Fruit fly (Drosophila melanogaster) whole organism, pupa: ENCODE data around the gene CG11656.
A peak's percentile ranks its signal among the peaks of the same experiment; 100 is the strongest.

Experiments used
- CG10348 ChIP-seq: fragments of 200-800 bp; sonication (Bioruptor generic); IDR thresholded peaks from 2 replicates; pipeline ENCODE4 v1.3.6; 2022; ENCODE audit warnings: missing biosample characterization, missing genetic modification characterization
- CG12605 ChIP-seq: fragments of 200-800 bp; sonication (Bioruptor generic); IDR thresholded peaks from 2 replicates; pipeline ENCODE4 v1.3.6; 2022; ENCODE audit warnings: missing biosample characterization, missing genetic modification characterization
- CG13204 ChIP-seq: fragments of 200-800 bp; sonication (Bioruptor generic); optimal IDR thresholded peaks from 2 replicates; lab custom pipeline; 2018; ENCODE audit warnings: missing biosample characterization, mild to moderate bottlenecking, missing genetic modification characterization, moderate library complexity
- CG14655 ChIP-seq: fragments of 200-800 bp; sonication (Bioruptor generic); optimal IDR thresholded peaks from 3 replicates; lab custom pipeline; 2017; ENCODE audit warnings: mild to moderate bottlenecking, missing biosample characterization, missing genetic modification reagents, missing genetic modification characterization
- CG15710 ChIP-seq: fragments of 200-800 bp; sonication (Bioruptor generic); optimal IDR thresholded peaks from 2 replicates; lab custom pipeline; 2018; ENCODE audit warnings: missing biosample characterization, mild to moderate bottlenecking, missing genetic modification characterization, moderate library complexity
- CG17806 ChIP-seq: fragments of 200-800 bp; sonication (Bioruptor generic); optimal IDR thresholded peaks from 2 replicates; lab custom pipeline; 2018; ENCODE audit warnings: missing biosample characterization, mild to moderate bottlenecking, missing genetic modification characterization, moderate library complexity
- CG32121 ChIP-seq: fragments of 200-800 bp; sonication (Bioruptor generic); IDR thresholded peaks from 2 replicates; pipeline ENCODE4 v1.3.6; 2022; ENCODE audit warnings: missing biosample characterization, missing genetic modification characterization
- CG34367 ChIP-seq: fragments of 200-800 bp; sonication (Bioruptor generic); optimal IDR thresholded peaks from 2 replicates; lab custom pipeline; 2018; ENCODE audit warnings: missing biosample characterization, mild to moderate bottlenecking, missing genetic modification characterization
- CG4496 ChIP-seq: fragments of 200-800 bp; sonication (Bioruptor generic); IDR thresholded peaks from 3 replicates; pipeline ENCODE4 v1.3.6; 2022; ENCODE audit warnings: missing biosample characterization, missing genetic modification characterization
- CG8159 ChIP-seq: fragments of 200-800 bp; sonication (Bioruptor generic); optimal IDR thresholded peaks from 3 replicates; lab custom pipeline; 2018; ENCODE audit warnings: missing biosample characterization, mild to moderate bottlenecking, missing genetic modification characterization, moderate library complexity
- CG8301 ChIP-seq: fragments of 200-800 bp; sonication (Bioruptor generic); optimal IDR thresholded peaks from 2 replicates; lab custom pipeline; 2018; ENCODE audit warnings: missing biosample characterization, mild to moderate bottlenecking, missing genetic modification characterization
- D1 ChIP-seq: fragments of 200-800 bp; sonication (Bioruptor generic); optimal IDR thresholded peaks from 2 replicates; lab custom pipeline; 2018; ENCODE audit warnings: missing biosample characterization, mild to moderate bottlenecking, missing genetic modification characterization, moderate library complexity
- EcR ChIP-seq: fragments of 200-800 bp; sonication (Bioruptor generic); optimal IDR thresholded peaks from 3 replicates; lab custom pipeline; 2019; ENCODE audit warnings: missing biosample characterization, missing genetic modification characterization, mild to moderate bottlenecking, moderate library complexity, missing genetic modification reagents
- Ets98B ChIP-seq: fragments of 200-800 bp; sonication (Bioruptor generic); IDR thresholded peaks from 2 replicates; pipeline ENCODE4 v1.3.6; 2022; ENCODE audit warnings: missing biosample characterization, missing genetic modification characterization
- Pif1A ChIP-seq: fragments of 200-800 bp; sonication (Bioruptor generic); optimal IDR thresholded peaks from 3 replicates; lab custom pipeline; 2016; ENCODE audit warnings: missing biosample characterization, missing genetic modification characterization
- Pif1B ChIP-seq: fragments of 200-800 bp; sonication (Bioruptor generic); optimal IDR thresholded peaks from 3 replicates; lab custom pipeline; 2016; ENCODE audit warnings: missing biosample characterization, missing genetic modification characterization
- Snoo ChIP-seq: fragments of 200-800 bp; sonication (Bioruptor generic); optimal IDR thresholded peaks from 3 replicates; lab custom pipeline; 2017; ENCODE audit warnings: missing biosample characterization, mild to moderate bottlenecking, missing genetic modification characterization, inconsistent platforms
- gl ChIP-seq: fragments of 200-800 bp; sonication (Bioruptor generic); optimal IDR thresholded peaks from 2 replicates; lab custom pipeline; 2018; ENCODE audit warnings: missing biosample characterization, mild to moderate bottlenecking, missing genetic modification characterization
- rn ChIP-seq: fragments of 200-800 bp; sonication (Bioruptor generic); IDR thresholded peaks from 2 replicates; pipeline ENCODE4 v1.3.6; 2022; ENCODE audit warnings: missing biosample characterization, missing genetic modification characterization

CG11656 gene

DNA sequence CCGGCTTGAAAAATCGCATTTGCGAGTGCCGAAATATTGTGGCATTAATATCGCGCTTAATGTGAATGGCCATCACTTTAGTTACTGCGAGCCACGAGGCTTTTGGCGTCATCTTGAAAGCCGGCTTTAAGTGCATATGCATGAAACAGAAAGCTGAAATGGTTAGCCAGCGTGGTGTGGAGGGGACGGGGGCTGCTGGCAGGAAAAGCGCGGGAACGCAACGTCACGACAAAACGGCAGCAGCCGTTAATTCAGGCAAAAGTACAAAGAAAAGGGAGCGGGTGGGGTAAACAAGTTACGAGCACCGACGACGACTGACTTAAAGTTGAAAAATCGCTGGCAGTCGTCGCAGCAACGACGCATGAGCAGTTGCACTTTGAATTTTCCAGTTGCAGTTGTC, 5.7 kb downstream of the CG11656 start:
- peak; percentile 10; the same call in 1 of the 3 replicates for TF ChIP-seq CG4496 (GFP tag; lab: Robert Waterston, UW)
- no peak for TF ChIP-seq CG10348 (GFP tag; lab: Robert Waterston, UW)

DNA sequence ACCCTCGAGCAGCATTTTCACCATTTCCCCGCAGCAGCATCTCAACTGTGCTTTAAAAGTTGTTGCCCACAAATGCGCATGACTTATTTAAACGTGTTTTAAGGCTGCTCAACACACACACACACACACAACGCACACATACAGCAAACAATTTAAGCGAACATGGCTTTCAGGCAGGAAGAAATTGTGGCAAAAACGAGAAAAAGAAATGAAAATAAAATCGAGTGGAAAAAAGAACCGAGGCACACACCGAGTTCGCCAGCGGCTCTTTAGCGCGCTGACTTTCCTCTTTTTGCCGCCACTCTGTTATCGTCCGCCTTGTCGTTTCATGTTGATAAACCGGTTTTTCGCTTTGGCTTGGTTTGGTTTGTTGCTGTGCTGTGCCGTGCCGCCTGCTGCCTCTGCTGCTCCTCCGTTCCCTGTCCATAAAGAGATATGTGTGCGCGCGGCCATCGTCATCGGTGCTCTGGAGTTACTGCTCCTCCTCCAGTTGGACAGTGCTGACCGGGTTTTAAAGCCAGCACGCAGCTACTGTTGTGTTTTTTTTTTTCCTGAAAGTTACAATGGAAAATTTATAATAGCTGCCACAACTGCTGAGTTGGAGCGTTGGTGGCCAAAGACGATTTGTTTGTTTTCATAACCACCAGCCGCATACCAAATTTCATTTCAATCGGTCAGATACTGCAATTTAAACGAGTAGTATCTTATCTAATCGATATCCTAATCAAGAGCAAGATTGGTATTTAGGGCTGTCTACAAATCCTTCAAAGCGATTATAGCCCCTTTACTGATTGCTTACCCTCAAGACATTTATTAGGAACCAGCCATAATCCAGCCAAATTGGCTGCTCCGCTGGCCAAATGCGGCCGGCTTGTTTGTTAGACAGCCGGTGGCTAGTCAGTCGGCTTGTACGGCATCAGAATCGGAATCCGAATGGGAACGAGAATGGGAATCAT, 6.4 kb downstream of the CG11656 start:
- peak; percentile 1 for TF ChIP-seq CG34367 (tag; lab: Kevin White, UChicago)
- TF ChIP-seq Ets98B (GFP tag; lab: Robert Waterston, UW), result 0 out of 2 replicates have a peak, but pooled peaks have one; percentile 17
- TF ChIP-seq CG10348 (GFP tag; lab: Robert Waterston, UW), result no peak
- peak; percentile 47; the same call in 1 of the 2 replicates for TF ChIP-seq CG12605 (GFP tag; lab: Robert Waterston, UW)
- peak; percentile 2 for TF ChIP-seq CG8301 (tag; lab: Kevin White, UChicago)
- peak; percentile 94 for TF ChIP-seq CG13204 (GFP tag; lab: Kevin White, UChicago)
- TF ChIP-seq CG4496 (GFP tag; lab: Robert Waterston, UW), result peak; percentile 67; the same call in 2 of the 3 replicates
- TF ChIP-seq CG32121 (GFP tag; lab: Robert Waterston, UW), result peak; percentile 38; the same call in 1 of the 2 replicates
- TF ChIP-seq CG14655 (GFP tag; lab: Kevin White, UChicago), result peak; percentile 26
- TF ChIP-seq rn, result no peak
- peak; percentile 71 for TF ChIP-seq gl (tag; lab: Kevin White, UChicago)
- TF ChIP-seq D1, result no peak
- peak; percentile 85 for TF ChIP-seq EcR (GFP tag; lab: Kevin White, UChicago)
- TF ChIP-seq CG8159, result peak; percentile 5

DNA sequence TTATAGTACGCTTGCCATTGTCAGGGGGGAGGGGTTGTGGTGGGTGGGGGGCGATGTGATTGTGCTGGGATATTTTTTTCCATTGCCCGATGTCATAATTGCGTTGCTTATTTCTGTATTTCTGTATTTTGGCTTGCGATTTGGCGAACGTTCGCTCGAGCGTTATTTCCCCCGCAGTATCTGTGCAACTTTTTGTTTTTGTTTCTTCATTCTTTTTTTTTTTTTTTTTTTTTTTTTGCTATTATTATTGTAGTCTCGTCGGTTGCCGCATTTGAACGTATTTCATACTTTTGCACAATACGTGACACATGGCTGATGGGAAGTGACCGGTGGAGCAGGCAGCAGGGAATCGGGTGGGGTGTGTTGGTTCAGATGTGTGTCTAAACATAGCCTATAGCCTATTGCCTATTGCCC, 7.9 kb downstream of the CG11656 start:
- TF ChIP-seq CG15710 (tag; lab: Kevin White, UChicago) (no peak), CG4496 (GFP tag; lab: Robert Waterston, UW) (no peak), CG14655 (GFP tag; lab: Kevin White, UChicago) (no peak), CG13204 (GFP tag; lab: Kevin White, UChicago) (no peak), CG8301 (tag; lab: Kevin White, UChicago) (no peak), CG12605 (GFP tag; lab: Robert Waterston, UW) (peak; percentile 78), CG8159 (no peak), rn (no peak; the same call in 1 of the 2 replicates), Snoo (no peak), D1 (no peak), CG32121 (GFP tag; lab: Robert Waterston, UW) (peak; percentile 50; the same call in 1 of the 2 replicates), Pif1A (GFP tag; lab: Kevin White, UChicago) (no peak), gl (tag; lab: Kevin White, UChicago) (no peak), Ets98B (GFP tag; lab: Robert Waterston, UW) (peak; percentile 59; the same call in 1 of the 2 replicates), Pif1B (no peak), CG17806 (tag; lab: Kevin White, UChicago) (no peak), EcR (GFP tag; lab: Kevin White, UChicago) (no peak), CG10348 (GFP tag; lab: Robert Waterston, UW) (no peak)

DNA sequence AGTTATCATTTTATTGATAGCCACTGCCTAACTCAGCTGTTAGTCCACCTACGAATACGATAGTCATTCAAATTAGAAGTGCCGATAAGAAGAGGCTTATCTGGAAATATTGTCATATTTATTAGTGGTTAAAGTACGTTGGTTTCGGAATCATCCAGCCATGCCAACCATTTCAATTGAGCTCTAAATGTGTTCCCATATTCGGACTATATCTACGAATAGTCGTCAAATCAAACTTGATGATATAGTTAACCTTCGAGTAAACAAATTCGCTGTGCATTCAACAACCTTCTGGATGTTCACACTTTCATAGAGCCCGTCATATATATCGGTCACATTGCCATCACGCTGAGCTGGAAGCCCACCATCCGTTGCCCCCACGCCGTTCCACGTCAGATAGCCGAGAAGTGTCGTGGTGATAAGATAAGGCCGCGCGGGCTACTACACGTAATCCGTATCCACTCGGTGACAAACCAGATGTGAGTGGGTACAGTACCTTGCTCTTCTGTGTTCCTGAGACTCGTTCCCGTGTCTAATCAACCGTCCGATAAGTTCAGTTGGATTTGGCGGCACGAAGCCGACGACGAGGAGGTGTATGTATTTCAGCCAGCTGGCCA, 8.7 kb downstream of the CG11656 start:
- TF ChIP-seq EcR (GFP tag; lab: Kevin White, UChicago), result peak; percentile 78
- peak; percentile 5 for TF ChIP-seq CG13204 (GFP tag; lab: Kevin White, UChicago)
- TF ChIP-seq CG32121 (GFP tag; lab: Robert Waterston, UW), result no peak

DNA sequence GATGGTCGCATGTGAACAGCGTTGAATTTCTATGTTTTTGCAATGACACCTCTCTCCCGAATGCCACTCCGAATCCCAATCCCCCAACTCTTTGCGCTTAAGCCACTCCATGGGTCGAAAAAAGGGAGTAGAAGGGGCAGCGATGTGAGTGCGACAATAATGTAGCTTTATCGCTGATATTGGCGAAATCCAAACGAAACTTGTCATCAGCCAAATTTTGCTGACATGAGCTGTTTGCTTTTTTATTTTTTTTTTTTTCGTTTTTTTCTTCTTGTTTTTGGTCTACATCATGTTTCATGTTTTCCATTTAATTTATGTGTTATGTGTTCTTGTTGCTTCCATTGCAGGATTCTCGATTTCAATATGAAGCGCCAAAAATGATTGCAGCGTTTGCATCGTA, 9.3 kb downstream of the CG11656 start:
- TF ChIP-seq gl (tag; lab: Kevin White, UChicago) (no peak), Ets98B (GFP tag; lab: Robert Waterston, UW) (no peak), EcR (GFP tag; lab: Kevin White, UChicago) (no peak), CG17806 (tag; lab: Kevin White, UChicago) (no peak), CG10348 (GFP tag; lab: Robert Waterston, UW) (no peak), Pif1B (no peak)

DNA sequence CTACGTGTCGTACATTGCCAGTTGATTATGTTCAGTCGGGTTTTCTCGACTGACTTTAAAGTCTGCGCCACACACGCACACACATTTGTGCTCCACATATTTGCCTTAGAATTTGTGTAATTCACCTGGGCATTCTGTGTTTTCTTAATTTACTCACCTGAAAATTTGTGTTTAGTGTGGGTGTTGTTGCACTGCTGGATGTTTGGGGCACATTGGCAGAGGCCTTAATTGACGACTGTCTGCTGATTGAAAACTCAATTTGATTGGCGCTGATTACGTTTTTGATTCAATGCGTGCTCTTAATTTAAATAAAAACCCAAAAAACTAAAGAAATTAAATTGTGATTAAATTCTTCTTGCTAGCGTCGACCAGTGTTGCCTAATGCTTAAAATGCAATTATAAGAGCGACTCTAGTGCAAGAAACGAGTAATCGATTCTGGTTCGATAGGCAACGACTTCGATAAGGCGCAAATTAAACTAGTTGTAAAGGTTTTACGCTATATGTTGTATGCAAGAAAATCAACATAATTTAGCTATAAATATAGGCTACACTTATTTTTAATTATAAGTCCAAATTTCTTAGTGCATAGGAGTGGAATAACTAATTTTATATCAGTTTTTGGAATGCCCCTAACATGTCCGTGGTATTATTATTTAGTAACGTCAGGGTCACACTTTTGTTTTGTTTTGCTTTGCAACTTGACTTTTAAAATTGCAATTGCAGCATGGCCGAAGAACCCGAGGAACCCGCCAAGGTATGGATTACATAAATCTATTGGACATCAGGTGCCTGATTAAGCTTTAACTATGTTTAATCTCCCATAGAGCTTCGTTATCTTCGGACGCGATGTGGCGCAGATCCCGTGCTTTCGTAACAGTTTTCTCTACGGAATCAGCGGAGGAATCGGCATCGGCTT, 20.8 kb downstream of the CG11656 start, which contains the start of the genes CG46281 and CG46280:
Gene CG46281 (minus strand): TSS at position 51 of the 917 bp plus-strand sequence.
Gene CG46280 (minus strand): TSS at position 403 of the 917 bp plus-strand sequence.
- TF ChIP-seq D1 (no peak), CG15710 (tag; lab: Kevin White, UChicago) (no peak), CG4496 (GFP tag; lab: Robert Waterston, UW) (no peak), Snoo (no peak), CG10348 (GFP tag; lab: Robert Waterston, UW) (no peak)
